Worm (Caenorhabditis elegans): ENCODE results near the gene qua-1.

The qua-1 gene

DNA sequence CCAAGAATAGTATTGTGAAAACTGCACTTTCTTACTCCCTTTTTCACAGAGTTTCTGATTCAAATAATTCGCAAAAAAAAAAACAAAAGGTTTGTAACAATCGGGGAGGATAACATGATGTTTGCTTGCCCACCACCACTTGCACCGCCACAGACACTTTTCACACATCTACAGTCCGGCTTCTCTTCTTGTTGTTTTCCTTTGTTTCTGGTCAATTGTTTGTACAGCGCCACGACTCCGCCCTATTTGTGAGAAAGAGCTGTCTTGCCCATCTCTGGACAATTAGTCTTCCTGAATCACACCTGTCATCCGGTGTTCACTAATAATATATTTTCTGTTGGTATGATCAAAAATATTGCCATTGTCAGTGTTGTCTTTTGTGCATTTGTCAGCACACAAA, 32.4 kb downstream of the qua-1 start, which contains the start of gene M110.9:
TSS of gene M110.9 (plus strand) at position 301 of the 400 bp plus-strand sequence.
- TF ChIP-seq F13C5.2 (tag; optimal IDR thresholded peaks at IDR 0.05) (no peak), ceh-36 (tag; optimal IDR thresholded peaks at IDR 0.05) (no peak), hmg-4 (GFP tag; optimal IDR thresholded peaks at IDR 0.05) (no peak), ets-7 (tag; optimal IDR thresholded peaks at IDR 0.05) (no peak), hnd-1 (tag; optimal IDR thresholded peaks at IDR 0.05) (no peak), pes-1 (GFP tag; IDR thresholded peaks at IDR 0.05) (no peak), tra-4 (tag; optimal IDR thresholded peaks at IDR 0.05) (no peak), B0310.2 (tag; optimal IDR thresholded peaks at IDR 0.05) (no peak), flt-1 (GFP tag; IDR thresholded peaks at IDR 0.05) (no peak), sea-1 (GFP tag; conservative IDR thresholded peaks at IDR 0.05) (no peak), hmbx-1 (tag; optimal IDR thresholded peaks at IDR 0.05) (no peak), scrt-1 (GFP tag; IDR thresholded peaks at IDR 0.05) (no peak), ama-1 (optimal IDR thresholded peaks at IDR 0.05) (no peak), ceh-13 (GFP tag; optimal IDR thresholded peaks at IDR 0.05) (no peak), aly-1 (tag; optimal IDR thresholded peaks at IDR 0.05) (no peak), tbx-11 (GFP tag; IDR thresholded peaks at IDR 0.05) (no peak), tbx-37 (GFP tag; conservative IDR thresholded peaks at IDR 0.05) (no peak)

DNA sequence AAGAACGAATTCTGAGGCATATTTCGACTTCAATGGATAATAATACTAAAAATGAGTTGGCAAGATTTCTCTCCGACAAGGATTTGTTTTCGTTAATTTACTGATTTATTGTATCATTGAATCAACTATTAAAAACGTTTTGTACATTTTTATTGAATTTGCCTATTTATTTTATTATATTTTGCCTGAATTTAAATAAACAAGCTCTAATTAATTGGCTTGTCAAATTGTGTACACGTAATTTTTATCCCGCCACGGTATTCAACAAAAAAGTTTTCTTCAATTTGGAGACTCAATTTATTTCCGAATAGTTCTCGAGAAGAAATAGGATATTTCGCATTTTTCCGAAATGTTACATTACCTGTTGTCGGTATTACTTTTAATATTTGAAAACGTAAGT, 33.9 kb downstream of the qua-1 start, which contains the start of gene M110.7:
TSS of gene M110.7 (plus strand) at position 301 of the 400 bp plus-strand sequence.
- TF ChIP-seq ama-1 (optimal IDR thresholded peaks at IDR 0.05): no peak

ce11 chrII:8238155-8238554, 39.6 kb downstream of the qua-1 start, which contains the start of gene nlp-5:
Gene nlp-5 (plus strand): TSS chrII:8238455.
- no peak for TF ChIP-seq hmg-4 (GFP tag; optimal IDR thresholded peaks at IDR 0.05)
- no peak for TF ChIP-seq tbx-37 (GFP tag; conservative IDR thresholded peaks at IDR 0.05)
- TF ChIP-seq F13C5.2 (tag; optimal IDR thresholded peaks at IDR 0.05): no peak
- TF ChIP-seq aly-1 (tag; optimal IDR thresholded peaks at IDR 0.05): no peak
- no peak for TF ChIP-seq B0310.2 (tag; optimal IDR thresholded peaks at IDR 0.05)
- TF ChIP-seq tra-4 (tag; optimal IDR thresholded peaks at IDR 0.05): no peak
- TF ChIP-seq sea-1 (GFP tag; conservative IDR thresholded peaks at IDR 0.05): no peak
- no peak for TF ChIP-seq pes-1 (GFP tag; IDR thresholded peaks at IDR 0.05)

ce11 chrII:8246476-8246875, 47.9 kb downstream of the qua-1 start, which contains the start of gene F35C11.3:
Gene F35C11.3 (plus strand): TSS chrII:8246776.
- TF ChIP-seq ama-1 (optimal IDR thresholded peaks at IDR 0.05) (no peak), hmbx-1 (tag; optimal IDR thresholded peaks at IDR 0.05) (no peak), F13C5.2 (tag; optimal IDR thresholded peaks at IDR 0.05) (no peak), B0310.2 (tag; optimal IDR thresholded peaks at IDR 0.05) (no peak), flt-1 (GFP tag; IDR thresholded peaks at IDR 0.05) (no peak), tbx-11 (GFP tag; IDR thresholded peaks at IDR 0.05) (no peak), hnd-1 (tag; optimal IDR thresholded peaks at IDR 0.05) (no peak), aly-1 (tag; optimal IDR thresholded peaks at IDR 0.05) (no peak), scrt-1 (GFP tag; IDR thresholded peaks at IDR 0.05) (no peak), tbx-37 (GFP tag; conservative IDR thresholded peaks at IDR 0.05) (no peak), ceh-36 (tag; optimal IDR thresholded peaks at IDR 0.05) (no peak)

DNA sequence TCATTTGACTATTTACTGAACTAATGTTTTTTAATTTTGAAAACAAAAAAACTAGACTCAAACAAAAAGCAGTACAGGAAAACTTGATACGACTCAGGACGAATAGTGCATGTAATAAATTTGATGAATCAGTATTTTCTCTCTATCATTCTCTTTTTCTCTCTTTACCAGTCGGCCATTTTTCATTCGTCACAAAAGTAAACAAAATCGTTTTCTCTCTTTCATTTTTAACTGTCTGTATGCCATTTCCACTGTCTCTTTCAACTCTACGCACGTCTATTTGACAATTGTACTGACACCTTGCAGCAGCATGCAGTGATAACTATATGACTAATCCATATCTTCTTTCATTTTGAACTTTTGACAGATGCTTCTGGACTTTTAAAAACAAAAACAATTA, 50.1 kb downstream of the qua-1 start, which contains the start of the genes F35C11.2 and F35C11.4:
TSS of gene F35C11.2 (minus strand) at position 90 of the 400 bp plus-strand sequence.
TSS of gene F35C11.4 (plus strand) at position 260 of the 400 bp plus-strand sequence.
- no peak for TF ChIP-seq hnd-1 (tag; optimal IDR thresholded peaks at IDR 0.05)
- no peak for TF ChIP-seq B0310.2 (tag; optimal IDR thresholded peaks at IDR 0.05)
- TF ChIP-seq tbx-37 (GFP tag; conservative IDR thresholded peaks at IDR 0.05): no peak
- no peak for TF ChIP-seq tbx-11 (GFP tag; IDR thresholded peaks at IDR 0.05)
- TF ChIP-seq ceh-36 (tag; optimal IDR thresholded peaks at IDR 0.05): no peak
- no peak for TF ChIP-seq tra-4 (tag; optimal IDR thresholded peaks at IDR 0.05)
- TF ChIP-seq sea-1 (GFP tag; conservative IDR thresholded peaks at IDR 0.05): no peak

- TF ChIP-seq ceh-13 (GFP tag; optimal IDR thresholded peaks at IDR 0.05) (no peak), B0310.2 (tag; optimal IDR thresholded peaks at IDR 0.05) (no peak), hnd-1 (tag; optimal IDR thresholded peaks at IDR 0.05) (no peak)
These were observed 51.1 kb downstream of the qua-1 start for ce11 chrII:8249710-8250109.

DNA sequence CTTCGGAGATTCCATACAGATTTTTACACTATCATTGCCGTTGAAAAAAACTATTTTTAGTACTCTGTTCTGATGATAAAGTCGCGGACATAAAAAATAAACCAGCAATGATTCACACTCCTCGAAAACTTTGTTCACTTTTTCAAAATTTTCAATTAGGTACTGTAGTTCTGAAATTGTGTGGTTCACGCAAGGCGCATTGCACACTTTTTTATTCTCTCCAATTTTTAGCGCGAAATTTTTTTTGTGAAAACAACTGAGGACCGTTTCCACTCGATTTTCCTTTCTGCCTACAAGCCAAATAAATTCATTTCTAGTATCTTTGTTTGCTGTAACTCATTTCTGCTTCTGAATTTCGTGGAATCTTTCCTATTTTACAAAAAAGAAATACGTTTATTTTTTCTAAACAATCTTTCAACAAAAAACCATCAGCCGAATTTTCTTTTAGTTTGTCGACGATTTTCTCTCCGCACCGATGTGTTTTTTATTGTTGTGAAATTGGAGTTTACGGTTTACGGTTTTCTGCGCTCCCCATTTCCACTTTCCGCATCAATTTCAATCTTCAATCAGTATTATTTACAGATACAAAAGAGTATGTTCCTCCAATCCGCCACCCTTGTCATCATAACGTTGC, 54.7 kb downstream of the qua-1 start, which contains the start of gene F35C11.5:
TSS of gene F35C11.5 (plus strand) at position 584 of the 634 bp plus-strand sequence.
- TF ChIP-seq flt-1 (GFP tag; IDR thresholded peaks at IDR 0.05) (no peak), ceh-36 (tag; optimal IDR thresholded peaks at IDR 0.05) (no peak), hnd-1 (tag; optimal IDR thresholded peaks at IDR 0.05) (no peak), pes-1 (GFP tag; IDR thresholded peaks at IDR 0.05) (no peak), hmg-4 (GFP tag; optimal IDR thresholded peaks at IDR 0.05) (no peak), sea-1 (GFP tag; conservative IDR thresholded peaks at IDR 0.05) (no peak), ets-7 (tag; optimal IDR thresholded peaks at IDR 0.05) (no peak), tbx-11 (GFP tag; IDR thresholded peaks at IDR 0.05) (no peak), aly-1 (tag; optimal IDR thresholded peaks at IDR 0.05) (no peak), tra-4 (tag; optimal IDR thresholded peaks at IDR 0.05) (no peak), B0310.2 (tag; optimal IDR thresholded peaks at IDR 0.05) (no peak), ceh-13 (GFP tag; optimal IDR thresholded peaks at IDR 0.05) (no peak)
